Fruit fly (Drosophila melanogaster) whole organism, embryonic: ENCODE data around the gene CG9839.

Experiments used
- ATbp ChIP-seq: fragments of 200-800 bp; sonication (Bioruptor generic); optimal IDR thresholded peaks from 2 replicates; lab custom pipeline; 2017; ENCODE audit warnings: missing biosample characterization, mild to moderate bottlenecking, missing genetic modification characterization, missing genetic modification reagents
- Atf3 ChIP-seq: fragments of 200-800 bp; sonication (Bioruptor generic); optimal IDR thresholded peaks from 3 replicates; lab custom pipeline; 2016; ENCODE audit warnings: missing biosample characterization, missing genetic modification characterization
- CG10267 ChIP-seq: fragments of 200-800 bp; sonication (Bioruptor generic); optimal IDR thresholded peaks from 2 replicates; lab custom pipeline; 2018; ENCODE audit warnings: missing biosample characterization, mild to moderate bottlenecking, missing genetic modification characterization, moderate library complexity
- CG10654 ChIP-seq: fragments of 200-800 bp; sonication (Bioruptor generic); optimal IDR thresholded peaks from 2 replicates; lab custom pipeline; 2016; ENCODE audit warnings: missing biosample characterization, missing genetic modification characterization
- CG12219 ChIP-seq: fragments of 200-800 bp; sonication (Bioruptor generic); optimal IDR thresholded peaks from 3 replicates; lab custom pipeline; 2018; ENCODE audit warnings: missing biosample characterization, mild to moderate bottlenecking, missing genetic modification characterization
- CG13775 ChIP-seq: fragments of 200-800 bp; sonication (Bioruptor generic); optimal IDR thresholded peaks from 3 replicates; lab custom pipeline; 2017; ENCODE audit warnings: missing biosample characterization, mild to moderate bottlenecking, missing genetic modification characterization
- CG15269 ChIP-seq: fragments of 200-800 bp; sonication (Bioruptor generic); optimal IDR thresholded peaks from 2 replicates; lab custom pipeline; 2018; ENCODE audit warnings: missing biosample characterization, mild to moderate bottlenecking, missing genetic modification characterization, moderate library complexity
- CG16863 ChIP-seq: fragments of 200-800 bp; sonication (Bioruptor generic); optimal IDR thresholded peaks from 3 replicates; lab custom pipeline; 2016; ENCODE audit warnings: missing biosample characterization, missing genetic modification characterization
- CG18599 ChIP-seq: fragments of 200-800 bp; sonication (Bioruptor generic); optimal IDR thresholded peaks from 3 replicates; lab custom pipeline; 2017; ENCODE audit warnings: missing biosample characterization, missing genetic modification characterization, mild to moderate bottlenecking, moderate library complexity, missing genetic modification reagents
- CG2129 ChIP-seq: fragments of 200-800 bp; sonication (Bioruptor generic); IDR thresholded peaks from 2 replicates; pipeline ENCODE4 v1.3.6; 2022; ENCODE audit warnings: missing biosample characterization, missing genetic modification characterization; ENCODE audit not compliant: partially characterized antibody
- CG4360 ChIP-seq: fragments of 200-800 bp; sonication (Bioruptor generic); IDR thresholded peaks from 2 replicates; pipeline ENCODE4 v1.3.6; 2022; ENCODE audit warnings: missing biosample characterization, missing genetic modification characterization
- CG6272 ChIP-seq: fragments of 200-800 bp; sonication (Bioruptor generic); IDR thresholded peaks from 2 replicates; pipeline ENCODE4 v1.3.6; 2022; ENCODE audit warnings: missing biosample characterization, missing genetic modification characterization
- CG8290 ChIP-seq, 3 experiments: fragments of 200-800 bp; sonication (Bioruptor generic); optimal IDR thresholded peaks; 2 replicates each; lab custom pipeline; 2016 to 2019; ENCODE audit warnings: missing biosample characterization in 3 of 3, missing genetic modification characterization in 3 of 3, mild to moderate bottlenecking in 2 of 3, moderate library complexity in 1 of 3
- CG9876 ChIP-seq: fragments of 200-800 bp; sonication (Bioruptor generic); optimal IDR thresholded peaks from 2 replicates; lab custom pipeline; 2016; ENCODE audit warnings: missing biosample characterization, missing genetic modification characterization
- Camta ChIP-seq: fragments of 200-800 bp; sonication (Bioruptor generic); optimal IDR thresholded peaks from 2 replicates; lab custom pipeline; 2016; ENCODE audit warnings: missing biosample characterization, missing genetic modification characterization
- D19A ChIP-seq: fragments of 200-800 bp; optimal IDR thresholded peaks from 3 replicates; lab custom pipeline; 2019; ENCODE audit warnings: missing biosample characterization, mild to moderate bottlenecking, missing genetic modification characterization, moderate library complexity
- Dek ChIP-seq: fragments of 200-800 bp; sonication (Bioruptor generic); optimal IDR thresholded peaks from 3 replicates; lab custom pipeline; 2019; ENCODE audit warnings: missing biosample characterization, mild to moderate bottlenecking, missing genetic modification characterization, moderate library complexity
- Dip3 ChIP-seq: fragments of 200-800 bp; sonication (Bioruptor generic); optimal IDR thresholded peaks from 3 replicates; lab custom pipeline; 2016; ENCODE audit warnings: missing biosample characterization, missing genetic modification characterization
- HHEX ChIP-seq: fragments of 200-800 bp; sonication (Bioruptor generic); optimal IDR thresholded peaks from 3 replicates; lab custom pipeline; 2017; ENCODE audit warnings: missing biosample characterization, mild to moderate bottlenecking, missing genetic modification characterization, missing genetic modification reagents
- HmgD ChIP-seq: fragments of 200-800 bp; sonication (Bioruptor generic); optimal IDR thresholded peaks from 3 replicates; lab custom pipeline; 2016; ENCODE audit warnings: missing biosample characterization, missing genetic modification characterization
- Lpt ChIP-seq: fragments of >200 bp; optimal IDR thresholded peaks from 2 replicates; lab custom pipeline; 2018; ENCODE audit warnings: missing biosample characterization, missing genetic modification characterization
- Oaz ChIP-seq: fragments of 200-800 bp; sonication (Bioruptor generic); IDR thresholded peaks from 2 replicates; pipeline ENCODE4 v1.3.6; 2022; ENCODE audit warnings: missing biosample characterization, missing genetic modification characterization
- Ravus ChIP-seq: fragments of 200-800 bp; sonication (Bioruptor generic); IDR thresholded peaks from 2 replicates; pipeline ENCODE4 v1.3.6; 2022; ENCODE audit warnings: missing biosample characterization, missing genetic modification characterization
- Scr ChIP-seq: fragments of 200-800 bp; sonication (Bioruptor generic); IDR thresholded peaks from 2 replicates; pipeline ENCODE4 v1.3.6; 2022; ENCODE audit warnings: missing biosample characterization, missing genetic modification characterization; ENCODE audit not compliant: partially characterized antibody
- Sox100B ChIP-seq: fragments of 200-800 bp; sonication (Bioruptor generic); optimal IDR thresholded peaks from 3 replicates; lab custom pipeline; 2018; ENCODE audit warnings: missing biosample characterization, mild to moderate bottlenecking, missing genetic modification characterization
- Sry-β ChIP-seq: fragments of 200-800 bp; sonication (Bioruptor generic); optimal IDR thresholded peaks from 2 replicates; lab custom pipeline; 2018; ENCODE audit warnings: missing biosample characterization, mild to moderate bottlenecking, missing genetic modification characterization, moderate library complexity
- ash1 ChIP-seq: fragments of 200-800 bp; sonication (Bioruptor generic); optimal IDR thresholded peaks from 2 replicates; lab custom pipeline; 2018; ENCODE audit warnings: missing biosample characterization, mild to moderate bottlenecking, missing genetic modification characterization
- ato ChIP-seq: fragments of 200-800 bp; sonication (Bioruptor generic); IDR thresholded peaks from 2 replicates; pipeline ENCODE4 v1.3.6; 2022; ENCODE audit warnings: missing biosample characterization, missing genetic modification characterization; ENCODE audit not compliant: partially characterized antibody
- bsh ChIP-seq, 2 experiments: fragments of 200-800 bp; sonication (Bioruptor generic); optimal IDR thresholded peaks; 2 replicates each; lab custom pipeline; 2017 to 2018; ENCODE audit warnings: mild to moderate bottlenecking in 2 of 2, missing biosample characterization in 2 of 2, missing genetic modification characterization in 2 of 2, moderate library complexity in 1 of 2
- caup ChIP-seq: fragments of 200-800 bp; sonication (Bioruptor generic); optimal IDR thresholded peaks from 3 replicates; lab custom pipeline; 2017; ENCODE audit warnings: missing biosample characterization, mild to moderate bottlenecking, missing genetic modification characterization, moderate library complexity; ENCODE audit not compliant: severe bottlenecking
- dati ChIP-seq: fragments of 200-800 bp; sonication (Bioruptor generic); IDR thresholded peaks from 2 replicates; pipeline ENCODE4 v1.3.6; 2022; ENCODE audit warnings: missing biosample characterization, missing genetic modification characterization
- fu2 ChIP-seq: fragments of 200-800 bp; sonication (Bioruptor generic); optimal IDR thresholded peaks from 2 replicates; lab custom pipeline; 2016; ENCODE audit warnings: missing biosample characterization, missing genetic modification characterization
- gcm2 ChIP-seq: fragments of 200-800 bp; sonication (Bioruptor generic); optimal IDR thresholded peaks from 2 replicates; lab custom pipeline; 2016; ENCODE audit warnings: missing biosample characterization, missing genetic modification characterization
- grau ChIP-seq: fragments of 200-800 bp; optimal IDR thresholded peaks from 3 replicates; lab custom pipeline; 2019; ENCODE audit warnings: missing biosample characterization, mild to moderate bottlenecking, missing genetic modification characterization, moderate library complexity
- hth ChIP-seq: fragments of >200 bp; optimal IDR thresholded peaks from 2 replicates; lab custom pipeline; 2017; ENCODE audit warnings: inconsistent platforms
- kah ChIP-seq: fragments of 200-800 bp; sonication (Bioruptor generic); optimal IDR thresholded peaks from 2 replicates; lab custom pipeline; 2018; ENCODE audit warnings: missing biosample characterization, mild to moderate bottlenecking, missing genetic modification characterization
- knrl ChIP-seq: fragments of 200-800 bp; sonication (Bioruptor generic); IDR thresholded peaks from 3 replicates; pipeline ENCODE4 v1.3.6; 2022; ENCODE audit warnings: missing biosample characterization, missing genetic modification characterization; ENCODE audit not compliant: partially characterized antibody
- lola ChIP-seq, 3 experiments: fragments of >200 bp in 2 of 3; fragments of 200-800 bp in 1 of 3; sonication (Bioruptor generic) in 1 of 3; optimal IDR thresholded peaks; 2 replicates each; lab custom pipeline; 2017 to 2019; ENCODE audit warnings: missing biosample characterization in 3 of 3, missing genetic modification characterization in 3 of 3, mild to moderate bottlenecking in 1 of 3, moderate library complexity in 1 of 3
- maf-S ChIP-seq: fragments of 200-800 bp; sonication (Bioruptor generic); optimal IDR thresholded peaks from 2 replicates; lab custom pipeline; 2016; ENCODE audit warnings: missing biosample characterization, missing genetic modification characterization
- mam ChIP-seq: fragments of 200-800 bp; sonication (Bioruptor generic); optimal IDR thresholded peaks from 3 replicates; lab custom pipeline; 2016; ENCODE audit warnings: missing biosample characterization, missing genetic modification characterization
- nom ChIP-seq: fragments of 200-800 bp; sonication (Bioruptor generic); optimal IDR thresholded peaks from 2 replicates; lab custom pipeline; 2017; ENCODE audit warnings: missing biosample characterization, missing genetic modification characterization, mild to moderate bottlenecking, moderate library complexity, missing genetic modification reagents
- pan ChIP-seq, 4 experiments: fragments of >200 bp in 3 of 4; fragments of 200-800 bp in 1 of 4; sonication (Bioruptor generic) in 1 of 4; optimal IDR thresholded peaks in 3 of 4; IDR thresholded peaks in 1 of 4; 2 replicates each; pipeline versions ENCODE4 v1.3.6 to Lab custom; 2017 to 2022; ENCODE audit warnings: missing biosample characterization in 2 of 4, missing genetic modification characterization in 2 of 4, mixed read lengths in 1 of 4
- pfk ChIP-seq: fragments of 200-800 bp; sonication (Bioruptor generic); optimal IDR thresholded peaks from 2 replicates; lab custom pipeline; 2018; ENCODE audit warnings: missing biosample characterization, mild to moderate bottlenecking, missing genetic modification characterization, moderate library complexity
- prd ChIP-seq, 3 experiments: fragments of >200 bp in 2 of 3; fragments of 200-800 bp in 1 of 3; sonication (Bioruptor generic) in 1 of 3; optimal IDR thresholded peaks in 2 of 3; IDR thresholded peaks in 1 of 3; 2 replicates in 2 of 3; 3 replicates in 1 of 3; pipeline versions ENCODE4 v1.3.6 to Lab custom; 2017 to 2022; ENCODE audit warnings: missing biosample characterization in 1 of 3, missing genetic modification characterization in 1 of 3
- sc ChIP-seq, 3 experiments: fragments of >200 bp in 2 of 3; fragments of 200-800 bp in 1 of 3; sonication (Bioruptor generic) in 1 of 3; optimal IDR thresholded peaks; 2 replicates in 2 of 3; 3 replicates in 1 of 3; lab custom pipeline; 2017; ENCODE audit warnings: mild to moderate bottlenecking in 1 of 3, missing biosample characterization in 1 of 3, missing genetic modification characterization in 1 of 3, missing genetic modification reagents in 1 of 3
- shn ChIP-seq: fragments of 200-800 bp; sonication (Bioruptor generic); optimal IDR thresholded peaks from 3 replicates; lab custom pipeline; 2016; ENCODE audit warnings: missing biosample characterization, missing genetic modification characterization
- slou ChIP-seq: fragments of 200-800 bp; sonication (Bioruptor generic); optimal IDR thresholded peaks from 3 replicates; lab custom pipeline; 2016; ENCODE audit warnings: missing biosample characterization, missing genetic modification characterization
- tgo ChIP-seq: fragments of 200-800 bp; sonication (Bioruptor generic); IDR thresholded peaks from 3 replicates; pipeline ENCODE4 v1.3.6; 2022; ENCODE audit warnings: missing biosample characterization, missing genetic modification characterization

The CG9839 gene

DNA sequence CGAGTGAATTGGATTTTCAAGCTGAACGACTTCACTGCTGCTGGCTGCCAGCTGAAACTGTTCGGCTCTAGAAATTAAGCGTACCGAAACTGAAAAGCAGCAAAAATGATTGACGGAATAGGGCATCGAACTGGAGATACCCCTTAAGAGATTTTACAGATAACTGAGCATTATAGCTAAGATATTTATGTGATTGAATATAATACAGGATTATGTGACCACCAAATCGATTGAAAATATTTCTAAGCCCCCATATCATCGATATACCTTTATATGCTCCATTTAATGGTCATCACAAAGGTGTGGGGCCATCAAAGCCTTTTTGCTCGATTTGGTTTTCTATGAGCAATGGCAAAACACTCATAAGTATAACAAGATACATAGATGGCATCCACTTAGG, 20.8 kb downstream of the CG9839 start (continued):
- no peak for TF ChIP-seq CG10654 (GFP tag; lab: Kevin White, UChicago)
- no peak for TF ChIP-seq CG15269 (tag; lab: Kevin White, UChicago)
- no peak for TF ChIP-seq HHEX (GFP tag; lab: Kevin White, UChicago)
- TF ChIP-seq CG9876 (GFP tag; lab: Kevin White, UChicago), result no peak
- no peak for TF ChIP-seq prd (optimal IDR thresholded peaks at IDR 0.05; lab: Kevin White, UChicago)
- TF ChIP-seq prd (GFP tag; IDR thresholded peaks at IDR 0.05; lab: Robert Waterston, UW), result peak; percentile 63
- peak; percentile 57 for TF ChIP-seq CG18599 (GFP tag; lab: Kevin White, UChicago)
- no peak for TF ChIP-seq grau (tag; lab: Kevin White, UChicago)
- TF ChIP-seq knrl (GFP tag; lab: Robert Waterston, UW), result no peak
- peak; percentile 27 for TF ChIP-seq Camta (GFP tag; lab: Kevin White, UChicago)
- TF ChIP-seq ash1 (GFP tag; lab: Kevin White, UChicago), result no peak
- 0 out of 2 replicates have a peak, but pooled peaks have one; percentile 2 for TF ChIP-seq Ravus (GFP tag; lab: Robert Waterston, UW)
- no peak for TF ChIP-seq maf-S (GFP tag; lab: Kevin White, UChicago)
- TF ChIP-seq fu2 (GFP tag; lab: Kevin White, UChicago), result peak; percentile 10
- no peak for TF ChIP-seq CG8290 (GFP tag; optimal IDR thresholded peaks at IDR 0.05; lab: Kevin White, UChicago)
- no peak for TF ChIP-seq CG8290 (tag; optimal IDR thresholded peaks at IDR 0.05; lab: Kevin White, UChicago)
- TF ChIP-seq CG16863 (GFP tag; lab: Kevin White, UChicago), result peak; percentile 25
- TF ChIP-seq CG6272 (GFP tag; lab: Robert Waterston, UW), result no peak
- TF ChIP-seq Lpt (GFP tag; lab: Kevin White, UChicago), result no peak
- no peak for TF ChIP-seq dati
- TF ChIP-seq lola (GFP tag; optimal IDR thresholded peaks at IDR 0.05; lab: Kevin White, UChicago), result no peak
- TF ChIP-seq Scr (GFP tag; lab: Robert Waterston, UW), result no peak
- TF ChIP-seq D19A, result no peak
- no peak for TF ChIP-seq bsh (GFP tag; optimal IDR thresholded peaks at IDR 0.05; lab: Kevin White, UChicago)
- TF ChIP-seq kah (GFP tag; lab: Kevin White, UChicago), result no peak
- no peak for TF ChIP-seq sc (optimal IDR thresholded peaks at IDR 0.05; lab: Kevin White, UChicago)
- no peak for TF ChIP-seq sc (GFP tag; optimal IDR thresholded peaks at IDR 0.05; lab: Kevin White, UChicago)
- no peak for TF ChIP-seq hth
- no peak for TF ChIP-seq CG13775 (GFP tag; lab: Kevin White, UChicago)
- TF ChIP-seq ato (GFP tag; lab: Robert Waterston, UW), result no peak
- TF ChIP-seq slou (GFP tag; lab: Kevin White, UChicago), result no peak
- TF ChIP-seq Sox100B (GFP tag; lab: Kevin White, UChicago), result no peak
- TF ChIP-seq Dip3 (GFP tag; lab: Kevin White, UChicago), result peak; percentile 43
- no peak for TF ChIP-seq shn
- peak; percentile 52 for TF ChIP-seq mam
- TF ChIP-seq pan (optimal IDR thresholded peaks at IDR 0.05; lab: Kevin White, UChicago), result no peak
- TF ChIP-seq pan (GFP tag; optimal IDR thresholded peaks at IDR 0.05 in 1 of 2, IDR thresholded peaks at IDR 0.05 in 1 of 2), result peak in 1 of 2 experiments; percentile 80
- peak; percentile 12 for TF ChIP-seq ATbp (GFP tag; lab: Kevin White, UChicago)
- TF ChIP-seq Atf3 (GFP tag; lab: Kevin White, UChicago), result no peak
- no peak for TF ChIP-seq CG10267 (tag; lab: Kevin White, UChicago)
- no peak for TF ChIP-seq gcm2 (GFP tag; lab: Kevin White, UChicago)
- no peak for TF ChIP-seq Sry-β
- no peak for TF ChIP-seq HmgD
- no peak for TF ChIP-seq pfk (GFP tag; lab: Kevin White, UChicago)
- no peak for TF ChIP-seq CG2129 (GFP tag; lab: Robert Waterston, UW)
- TF ChIP-seq CG12219 (GFP tag; lab: Kevin White, UChicago), result peak; percentile 48
- TF ChIP-seq Oaz (GFP tag; lab: Robert Waterston, UW), result peak; percentile 42; the same call in 1 of the 2 replicates
- TF ChIP-seq Dek (tag; lab: Kevin White, UChicago), result no peak
- no peak for TF ChIP-seq nom
- peak; percentile 37 for TF ChIP-seq caup (GFP tag; lab: Kevin White, UChicago)
- peak; percentile 58; the same call in 2 of the 3 replicates for TF ChIP-seq tgo (GFP tag; lab: Robert Waterston, UW)
- no peak for TF ChIP-seq CG4360 (GFP tag; lab: Robert Waterston, UW)
